Fruit fly (Drosophila melanogaster) whole organism, embryonic: ENCODE data around the gene CG3902.

Experiments used
- Aef1 ChIP-seq: fragments of 200-800 bp; sonication (Bioruptor generic); IDR thresholded peaks from 3 replicates; pipeline ENCODE4 v1.3.6; 2022; ENCODE audit warnings: missing biosample characterization, missing genetic modification characterization
- CG10431 ChIP-seq: fragments of 200-800 bp; sonication (Bioruptor generic); optimal IDR thresholded peaks from 3 replicates; lab custom pipeline; 2018; ENCODE audit warnings: missing biosample characterization, mild to moderate bottlenecking, missing genetic modification characterization
- CG11695 ChIP-seq: fragments of 200-800 bp; sonication (Bioruptor generic); IDR thresholded peaks from 3 replicates; pipeline ENCODE4 v1.3.6; 2022; ENCODE audit warnings: missing biosample characterization, missing genetic modification characterization
- CG13424 ChIP-seq: fragments of 200-800 bp; sonication (Bioruptor generic); optimal IDR thresholded peaks from 2 replicates; lab custom pipeline; 2019; ENCODE audit warnings: missing biosample characterization, mild to moderate bottlenecking, missing genetic modification characterization, moderate library complexity
- CG13775 ChIP-seq: fragments of 200-800 bp; sonication (Bioruptor generic); optimal IDR thresholded peaks from 3 replicates; lab custom pipeline; 2017; ENCODE audit warnings: missing biosample characterization, mild to moderate bottlenecking, missing genetic modification characterization
- CG1602 ChIP-seq: fragments of 200-800 bp; sonication (Bioruptor generic); optimal IDR thresholded peaks from 3 replicates; lab custom pipeline; 2016; ENCODE audit warnings: missing biosample characterization, missing genetic modification characterization
- CG1603 ChIP-seq: fragments of 200-800 bp; sonication (Bioruptor generic); optimal IDR thresholded peaks from 2 replicates; lab custom pipeline; 2019; ENCODE audit warnings: missing biosample characterization, mild to moderate bottlenecking, missing genetic modification characterization, moderate library complexity
- CG16863 ChIP-seq: fragments of 200-800 bp; sonication (Bioruptor generic); optimal IDR thresholded peaks from 3 replicates; lab custom pipeline; 2016; ENCODE audit warnings: missing biosample characterization, missing genetic modification characterization
- CG17568 ChIP-seq: fragments of 200-800 bp; sonication (Bioruptor generic); optimal IDR thresholded peaks from 2 replicates; lab custom pipeline; 2018; ENCODE audit warnings: missing biosample characterization, mild to moderate bottlenecking, missing genetic modification characterization, moderate library complexity
- CG1792 ChIP-seq: fragments of 200-800 bp; sonication (Bioruptor generic); optimal IDR thresholded peaks from 2 replicates; lab custom pipeline; 2016; ENCODE audit warnings: missing biosample characterization, missing genetic modification characterization
- CG31224 ChIP-seq: fragments of 200-800 bp; sonication (Bioruptor generic); IDR thresholded peaks from 2 replicates; pipeline ENCODE4 v1.3.6; 2022; ENCODE audit warnings: missing biosample characterization, missing genetic modification characterization
- CG34376 ChIP-seq: fragments of 200-800 bp; sonication (Bioruptor generic); optimal IDR thresholded peaks from 2 replicates; lab custom pipeline; 2018; ENCODE audit warnings: missing biosample characterization, mild to moderate bottlenecking, missing genetic modification characterization
- CG5180 ChIP-seq: fragments of 200-800 bp; sonication (Bioruptor generic); optimal IDR thresholded peaks from 3 replicates; lab custom pipeline; 2017; ENCODE audit warnings: missing biosample characterization, missing genetic modification characterization, mild to moderate bottlenecking, moderate library complexity, missing genetic modification reagents
- CG6689 ChIP-seq: fragments of 200-800 bp; sonication (Bioruptor generic); IDR thresholded peaks from 2 replicates; pipeline ENCODE4 v1.3.6; 2022; ENCODE audit warnings: missing biosample characterization, missing genetic modification characterization
- CG6854 ChIP-seq: fragments of 200-800 bp; sonication (Bioruptor generic); optimal IDR thresholded peaks from 3 replicates; lab custom pipeline; 2017; ENCODE audit warnings: missing biosample characterization, mild to moderate bottlenecking, missing genetic modification characterization
- CG7987 ChIP-seq: fragments of 200-800 bp; sonication (Bioruptor generic); optimal IDR thresholded peaks from 2 replicates; lab custom pipeline; 2018; ENCODE audit warnings: missing biosample characterization, mild to moderate bottlenecking, missing genetic modification characterization, moderate library complexity
- CG9817 ChIP-seq: fragments of 200-800 bp; sonication (Bioruptor generic); optimal IDR thresholded peaks from 2 replicates; lab custom pipeline; 2018; ENCODE audit warnings: missing biosample characterization, mild to moderate bottlenecking, missing genetic modification characterization, moderate library complexity
- CG9876 ChIP-seq: fragments of 200-800 bp; sonication (Bioruptor generic); optimal IDR thresholded peaks from 2 replicates; lab custom pipeline; 2016; ENCODE audit warnings: missing biosample characterization, missing genetic modification characterization
- D19A ChIP-seq: fragments of 200-800 bp; optimal IDR thresholded peaks from 3 replicates; lab custom pipeline; 2019; ENCODE audit warnings: missing biosample characterization, mild to moderate bottlenecking, missing genetic modification characterization, moderate library complexity
- Dip2 ChIP-seq: fragments of 200-800 bp; sonication (Bioruptor generic); IDR thresholded peaks from 2 replicates; pipeline ENCODE4 v1.3.6; 2022; ENCODE audit warnings: missing biosample characterization, missing genetic modification characterization
- ERR ChIP-seq: fragments of 200-800 bp; sonication (Bioruptor generic); optimal IDR thresholded peaks from 2 replicates; lab custom pipeline; 2016; ENCODE audit warnings: missing biosample characterization, missing genetic modification characterization
- Eip74EF ChIP-seq, 2 experiments: fragments of 200-800 bp in 1 of 2; fragments of >200 bp in 1 of 2; sonication (Bioruptor generic) in 1 of 2; optimal IDR thresholded peaks; 2 replicates each; lab custom pipeline; 2017 to 2019; ENCODE audit warnings: missing biosample characterization in 2 of 2, missing genetic modification characterization in 2 of 2, mild to moderate bottlenecking in 1 of 2, moderate library complexity in 1 of 2
- Fer1 ChIP-seq: fragments of 200-800 bp; sonication (Bioruptor generic); optimal IDR thresholded peaks from 2 replicates; lab custom pipeline; 2017; ENCODE audit warnings: missing biosample characterization, mild to moderate bottlenecking, missing genetic modification characterization
- HHEX ChIP-seq: fragments of 200-800 bp; sonication (Bioruptor generic); optimal IDR thresholded peaks from 3 replicates; lab custom pipeline; 2017; ENCODE audit warnings: missing biosample characterization, mild to moderate bottlenecking, missing genetic modification characterization, missing genetic modification reagents
- HLHmδ ChIP-seq: fragments of 200-800 bp; sonication (Bioruptor generic); optimal IDR thresholded peaks from 2 replicates; lab custom pipeline; 2018; ENCODE audit warnings: missing biosample characterization, mild to moderate bottlenecking, missing genetic modification characterization, moderate library complexity
- Mad ChIP-seq: fragments of 200-800 bp; sonication (Bioruptor generic); optimal IDR thresholded peaks from 2 replicates; lab custom pipeline; 2016; ENCODE audit warnings: missing biosample characterization, missing genetic modification characterization
- Sox102F ChIP-seq: fragments of 200-800 bp; sonication (Bioruptor generic); optimal IDR thresholded peaks from 2 replicates; lab custom pipeline; 2018; ENCODE audit warnings: missing biosample characterization, mild to moderate bottlenecking, missing genetic modification characterization, moderate library complexity
- Stat92E ChIP-seq, 3 experiments: fragments of >200 bp in 2 of 3; fragments of 200-800 bp in 1 of 3; sonication (Bioruptor generic) in 1 of 3; optimal IDR thresholded peaks; 2 replicates each; lab custom pipeline; 2017 to 2019; ENCODE audit warnings: missing biosample characterization in 3 of 3, missing genetic modification characterization in 3 of 3, mild to moderate bottlenecking in 1 of 3, moderate library complexity in 1 of 3
- Tbp ChIP-seq: fragments of >200 bp; optimal IDR thresholded peaks from 2 replicates; lab custom pipeline; 2018; ENCODE audit warnings: missing biosample characterization, missing genetic modification characterization
- ac ChIP-seq: fragments of 200-800 bp; sonication (Bioruptor generic); optimal IDR thresholded peaks from 3 replicates; lab custom pipeline; 2017; ENCODE audit warnings: missing biosample characterization, mild to moderate bottlenecking, missing genetic modification characterization
- ap ChIP-seq: fragments of 200-800 bp; sonication (Bioruptor generic); IDR thresholded peaks from 2 replicates; pipeline ENCODE4 v1.3.6; 2022; ENCODE audit warnings: missing biosample characterization, missing genetic modification characterization
- cas ChIP-seq: fragments of 200-800 bp; sonication (Bioruptor generic); IDR thresholded peaks from 2 replicates; pipeline ENCODE4 v1.3.6; 2022; ENCODE audit warnings: missing biosample characterization, missing genetic modification characterization
- corto ChIP-seq: fragments of 200-800 bp; sonication (Bioruptor generic); optimal IDR thresholded peaks from 2 replicates; lab custom pipeline; 2016; ENCODE audit warnings: missing biosample characterization, mild to moderate bottlenecking, missing genetic modification characterization, moderate library complexity
- eve ChIP-seq, 2 experiments: fragments of >200 bp; optimal IDR thresholded peaks; 2 replicates each; lab custom pipeline; 2017; ENCODE audit warnings: missing biosample characterization in 2 of 2, missing genetic modification characterization in 2 of 2
- ewg ChIP-seq: fragments of 200-800 bp; sonication (Bioruptor generic); optimal IDR thresholded peaks from 3 replicates; lab custom pipeline; 2017; ENCODE audit warnings: mild to moderate bottlenecking, missing biosample characterization, missing genetic modification reagents, missing genetic modification characterization
- fd3F ChIP-seq: fragments of 200-800 bp; sonication (Bioruptor generic); optimal IDR thresholded peaks from 2 replicates; lab custom pipeline; 2018; ENCODE audit warnings: missing biosample characterization, mild to moderate bottlenecking, missing genetic modification characterization, moderate library complexity
- ftz-f1 ChIP-seq: fragments of 200-800 bp; sonication (Bioruptor generic); optimal IDR thresholded peaks from 2 replicates; lab custom pipeline; 2016; ENCODE audit warnings: missing biosample characterization, missing genetic modification characterization
- fu2 ChIP-seq: fragments of 200-800 bp; sonication (Bioruptor generic); optimal IDR thresholded peaks from 2 replicates; lab custom pipeline; 2016; ENCODE audit warnings: missing biosample characterization, missing genetic modification characterization
- gem ChIP-seq: fragments of 200-800 bp; sonication (Bioruptor generic); optimal IDR thresholded peaks from 2 replicates; lab custom pipeline; 2019; ENCODE audit warnings: missing biosample characterization, mild to moderate bottlenecking, missing genetic modification characterization, moderate library complexity
- grau ChIP-seq: fragments of 200-800 bp; optimal IDR thresholded peaks from 3 replicates; lab custom pipeline; 2019; ENCODE audit warnings: missing biosample characterization, mild to moderate bottlenecking, missing genetic modification characterization, moderate library complexity
- kay ChIP-seq: fragments of 200-800 bp; sonication (Bioruptor generic); optimal IDR thresholded peaks from 2 replicates; lab custom pipeline; 2016; ENCODE audit warnings: missing biosample characterization, missing genetic modification characterization
- lov ChIP-seq, 2 experiments: fragments of 200-800 bp in 1 of 2; fragments of >200 bp in 1 of 2; sonication (Bioruptor generic) in 1 of 2; IDR thresholded peaks in 1 of 2; optimal IDR thresholded peaks in 1 of 2; 2 replicates in 1 of 2; 3 replicates in 1 of 2; pipeline versions ENCODE4 v1.3.6 to Lab custom; 2017 to 2022; ENCODE audit warnings: missing biosample characterization in 1 of 2, missing genetic modification characterization in 1 of 2
- ranshi ChIP-seq: fragments of 200-800 bp; sonication (Bioruptor generic); IDR thresholded peaks from 2 replicates; pipeline ENCODE4 v1.3.6; 2022; ENCODE audit warnings: missing biosample characterization, missing genetic modification characterization
- run ChIP-seq: fragments of 200-800 bp; sonication (Bioruptor generic); optimal IDR thresholded peaks from 3 replicates; lab custom pipeline; 2018; ENCODE audit warnings: missing biosample characterization, mild to moderate bottlenecking, missing genetic modification characterization
- shn ChIP-seq: fragments of 200-800 bp; sonication (Bioruptor generic); optimal IDR thresholded peaks from 3 replicates; lab custom pipeline; 2016; ENCODE audit warnings: missing biosample characterization, missing genetic modification characterization
- slbo ChIP-seq: fragments of 200-800 bp; sonication (Bioruptor generic); IDR thresholded peaks from 2 replicates; pipeline ENCODE4 v1.3.6; 2022; ENCODE audit warnings: missing biosample characterization, missing genetic modification characterization
- sob ChIP-seq: fragments of 200-800 bp; sonication (Bioruptor generic); IDR thresholded peaks from 2 replicates; pipeline ENCODE4 v1.3.6; 2022; ENCODE audit warnings: missing biosample characterization, missing genetic modification characterization
- yki ChIP-seq: fragments of >200 bp; optimal IDR thresholded peaks from 3 replicates; lab custom pipeline; 2018
- zen2 ChIP-seq: fragments of 200-800 bp; sonication (Bioruptor generic); IDR thresholded peaks from 3 replicates; pipeline ENCODE4 v1.3.6; 2022; ENCODE audit warnings: missing biosample characterization, missing genetic modification characterization; ENCODE audit not compliant: partially characterized antibody

CG3902 gene

DNA sequence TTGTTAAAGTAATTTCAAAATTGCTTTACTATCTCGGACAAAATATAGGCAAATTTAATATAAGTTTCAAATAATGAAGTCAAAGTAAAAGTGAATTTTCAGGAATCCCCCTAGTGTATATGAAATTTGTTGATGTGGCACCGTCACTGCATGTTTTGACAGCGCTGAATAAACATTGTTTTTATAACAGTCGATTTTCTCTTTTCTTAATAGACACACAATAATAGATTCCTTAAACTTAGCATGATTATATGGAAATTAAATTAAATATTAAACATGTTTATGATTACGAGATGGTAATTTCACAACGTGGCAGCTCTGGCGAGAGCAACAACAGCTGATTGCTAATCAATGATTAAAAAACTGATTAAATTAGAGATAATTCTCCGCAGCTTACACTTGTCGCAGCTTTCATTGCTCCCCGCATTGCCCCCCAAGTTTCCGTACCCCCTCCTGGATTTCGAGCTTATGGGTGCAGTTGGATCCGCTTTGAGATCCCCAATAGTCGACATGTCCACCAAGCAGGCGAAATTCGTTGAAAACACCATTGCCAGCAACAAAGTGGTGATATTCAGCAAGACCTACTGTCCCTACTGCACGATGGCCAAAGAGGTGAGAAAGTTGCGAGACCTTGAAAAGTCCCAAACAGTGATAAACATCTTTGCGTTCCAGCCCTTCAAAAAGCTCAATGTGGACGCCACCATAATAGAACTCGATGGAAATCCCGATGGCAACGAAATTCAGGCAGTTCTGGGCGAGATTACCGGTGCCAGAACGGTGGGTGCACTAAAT lies 28.9 kb downstream of the CG3902 start, which contains the start of gene Grx1 (continued):
- TF ChIP-seq CG13424 (tag; lab: Kevin White, UChicago): peak; percentile 68
- TF ChIP-seq Fer1 (GFP tag; lab: Kevin White, UChicago): peak; percentile 39
- TF ChIP-seq CG31224 (GFP tag; lab: Robert Waterston, UW): no peak
- peak; percentile 57 for TF ChIP-seq CG1603 (tag; lab: Kevin White, UChicago)
- peak; percentile 59 for TF ChIP-seq grau
- peak; percentile 27 for TF ChIP-seq CG16863
- TF ChIP-seq ERR (GFP tag; lab: Kevin White, UChicago): no peak
- TF ChIP-seq fd3F (GFP tag; lab: Kevin White, UChicago): peak; percentile 58
- TF ChIP-seq gem: peak; percentile 75
- no peak for TF ChIP-seq shn
- peak; percentile 48 for TF ChIP-seq CG9817 (tag; lab: Kevin White, UChicago)
- no peak for TF ChIP-seq fu2 (GFP tag; lab: Kevin White, UChicago)
- no peak for TF ChIP-seq CG10431
- peak; percentile 36 for TF ChIP-seq corto
- no peak for TF ChIP-seq Aef1 (GFP tag; lab: Robert Waterston, UW)
- peak; percentile 53 for TF ChIP-seq CG13775
- TF ChIP-seq yki (lab: Kevin White, UChicago): no peak
- peak; percentile 60 for TF ChIP-seq CG17568
- no peak for TF ChIP-seq ewg (GFP tag; lab: Kevin White, UChicago)
- no peak for TF ChIP-seq cas
- no peak for TF ChIP-seq CG9876 (GFP tag; lab: Kevin White, UChicago)
- no peak for TF ChIP-seq Tbp (GFP tag; lab: Kevin White, UChicago)
- TF ChIP-seq CG6689 (GFP tag; lab: Robert Waterston, UW): peak; percentile 61
- no peak for TF ChIP-seq CG6854 (GFP tag; lab: Kevin White, UChicago)
- peak; percentile 6 for TF ChIP-seq CG5180 (GFP tag; lab: Kevin White, UChicago)
- TF ChIP-seq run (tag; lab: Kevin White, UChicago): no peak
- TF ChIP-seq kay (GFP tag; lab: Kevin White, UChicago): peak; percentile 55
- peak; percentile 58 for TF ChIP-seq CG34376 (GFP tag; lab: Kevin White, UChicago)
- no peak for TF ChIP-seq CG7987
- peak; percentile 60 for TF ChIP-seq ftz-f1 (GFP tag; lab: Kevin White, UChicago)
- TF ChIP-seq Sox102F (GFP tag; lab: Kevin White, UChicago): peak; percentile 54
- TF ChIP-seq slbo (GFP tag; lab: Robert Waterston, UW): peak; percentile 54; the same call in 1 of the 2 replicates
- no peak for TF ChIP-seq zen2 (GFP tag; lab: Robert Waterston, UW)
- TF ChIP-seq sob (GFP tag; lab: Robert Waterston, UW): peak; percentile 33; the same call in 1 of the 2 replicates
- TF ChIP-seq D19A (tag; lab: Kevin White, UChicago): peak; percentile 71
- no peak for TF ChIP-seq Dip2 (GFP tag; lab: Robert Waterston, UW)
- no peak for TF ChIP-seq HLHmδ (GFP tag; lab: Kevin White, UChicago)
- TF ChIP-seq Eip74EF (GFP tag; optimal IDR thresholded peaks at IDR 0.05; lab: Kevin White, UChicago): no peak
- TF ChIP-seq Mad (GFP tag; lab: Kevin White, UChicago): peak; percentile 42
- TF ChIP-seq Stat92E (GFP tag; optimal IDR thresholded peaks at IDR 0.05; lab: Kevin White, UChicago): no peak
- peak; percentile 36 for TF ChIP-seq HHEX (GFP tag; lab: Kevin White, UChicago)
- no peak for TF ChIP-seq ap (GFP tag; lab: Robert Waterston, UW)
- TF ChIP-seq ranshi (GFP tag; lab: Robert Waterston, UW): no peak
- peak; percentile 47 for TF ChIP-seq CG1602
- no peak for TF ChIP-seq ac (GFP tag; lab: Kevin White, UChicago)
- TF ChIP-seq eve (GFP tag; optimal IDR thresholded peaks at IDR 0.05; lab: Kevin White, UChicago): no peak
- no peak for TF ChIP-seq CG1792 (GFP tag; lab: Kevin White, UChicago)
- no peak; the same call in 2 of the 3 replicates for TF ChIP-seq CG11695
- no peak for TF ChIP-seq lov (optimal IDR thresholded peaks at IDR 0.05; lab: Kevin White, UChicago)
- TF ChIP-seq lov (GFP tag; IDR thresholded peaks at IDR 0.05; lab: Robert Waterston, UW): no peak
